Fruit fly (Drosophila melanogaster): ENCODE results near the gene alt.

dm6 chr3R:17681611-17682243 is 588 bp downstream of the alt start:
- TF ChIP-seq pan (optimal IDR thresholded peaks at IDR 0.05) (no peak), pan (GFP tag; optimal IDR thresholded peaks at IDR 0.05 in 1 of 2, IDR thresholded peaks at IDR 0.05 in 1 of 2) (no peak), CG10979 (tag; optimal IDR thresholded peaks at IDR 0.05) (no peak), Dip2 (GFP tag; IDR thresholded peaks at IDR 0.05) (no peak), Hr39 (optimal IDR thresholded peaks at IDR 0.05) (no peak), Spps (tag; optimal IDR thresholded peaks at IDR 0.05) (no peak), ems (GFP tag; optimal IDR thresholded peaks at IDR 0.05) (no peak), CG18764 (GFP tag; optimal IDR thresholded peaks at IDR 0.05) (no peak), CG11723 (GFP tag; optimal IDR thresholded peaks at IDR 0.05) (no peak), CG12659 (GFP tag; optimal IDR thresholded peaks at IDR 0.05) (no peak)
